Worm (Caenorhabditis elegans) whole organism, late embryonic: Measurements from ENCODE around the gene ocr-4.

Experiments
- pha-4 ChIP-seq: fragments of 150-350 bp; optimal IDR thresholded peaks from 2 replicates; lab custom pipeline; 2018; ENCODE audit warnings: missing biosample characterization, missing genetic modification reagents, missing genetic modification characterization
- sox-2 ChIP-seq: fragments of 200-800 bp; sonication (Bioruptor generic); IDR thresholded peaks from 2 replicates; pipeline ENCODE4 v1.3.6; 2022; ENCODE audit warnings: missing genetic modification reagents, missing genetic modification characterization, missing compliant biosample characterization

DNA sequence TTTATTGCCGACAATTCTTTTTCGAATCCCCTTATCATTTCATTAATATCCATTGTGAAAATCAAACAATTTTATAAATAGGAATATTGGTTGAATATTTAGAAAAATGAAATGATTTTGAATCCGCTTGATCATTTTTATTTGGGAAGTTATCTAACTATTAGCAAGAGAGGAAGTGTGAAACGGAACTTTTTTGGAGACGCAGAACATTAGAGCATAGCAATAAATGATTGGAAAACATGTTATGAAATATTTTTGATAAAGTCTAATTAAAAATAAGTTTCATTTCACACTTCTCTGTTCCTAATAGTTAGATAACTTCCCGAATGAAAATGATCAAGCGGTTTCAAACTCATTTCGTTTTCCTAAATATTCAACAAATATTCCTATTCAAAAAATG, 45.1 kb downstream of the ocr-4 start, which contains the start of gene F42C5.3:
- TF ChIP-seq pha-4 (tag; lab: Kevin White, UChicago) (no peak), sox-2 (GFP tag; lab: Robert Waterston, UW) (no peak)
